Worm (Caenorhabditis elegans): Measurements from ENCODE around the gene mec-17.

The mec-17 gene

ce11 chrIV:7982024-7982576, 4.9 kb downstream of the mec-17 start, which contains the start of gene arf-5:
TSS of gene arf-5 (plus strand) at chrIV:7982526.
- TF ChIP-seq unc-62 (GFP tag; optimal IDR thresholded peaks at IDR 0.05) (no peak), nhr-129 (tag; optimal IDR thresholded peaks at IDR 0.05) (peak; percentile 42), gmeb-1 (tag; optimal IDR thresholded peaks at IDR 0.05) (no peak), nhr-237 (tag; optimal IDR thresholded peaks at IDR 0.05) (no peak), R02D3.7 (tag; optimal IDR thresholded peaks at IDR 0.05) (no peak), lin-13 (GFP tag; optimal IDR thresholded peaks at IDR 0.05) (peak; percentile 37), lsy-2 (tag; optimal IDR thresholded peaks at IDR 0.05) (peak in 1 of 2 experiments; percentile 74), lin-11 (tag; optimal IDR thresholded peaks at IDR 0.05) (peak; percentile 9), skn-1 (tag; optimal IDR thresholded peaks at IDR 0.05) (no peak), F13H6.1 (tag; optimal IDR thresholded peaks at IDR 0.05) (no peak), C34F6.9 (tag; optimal IDR thresholded peaks at IDR 0.05) (peak; percentile 48), ztf-1 (GFP tag; conservative IDR thresholded peaks at IDR 0.05) (no peak), unc-55 (GFP tag; optimal IDR thresholded peaks at IDR 0.05) (peak; percentile 52), crh-2 (tag; optimal IDR thresholded peaks at IDR 0.05) (peak; percentile 73), mdl-1 (tag; optimal IDR thresholded peaks at IDR 0.05) (peak in 1 of 2 experiments; percentile 36)

- no peak for TF ChIP-seq sma-3 (GFP tag; optimal IDR thresholded peaks at IDR 0.05)
- peak; percentile 48 for TF ChIP-seq C34F6.9 (tag; optimal IDR thresholded peaks at IDR 0.05)
- TF ChIP-seq sma-9 (GFP tag; optimal IDR thresholded peaks at IDR 0.05), result peak; percentile 16
- no peak for TF ChIP-seq sma-9 (tag; optimal IDR thresholded peaks at IDR 0.05)
- no peak for TF ChIP-seq lsy-2 (tag; optimal IDR thresholded peaks at IDR 0.05)
- no peak for TF ChIP-seq lin-11 (tag; optimal IDR thresholded peaks at IDR 0.05)
- TF ChIP-seq ztf-1 (GFP tag; conservative IDR thresholded peaks at IDR 0.05), result no peak
- peak; percentile 13 for TF ChIP-seq crh-2 (tag; optimal IDR thresholded peaks at IDR 0.05)
- TF ChIP-seq skn-1 (tag; optimal IDR thresholded peaks at IDR 0.05), result no peak
- TF ChIP-seq ZK546.5 (tag; optimal IDR thresholded peaks at IDR 0.05), result no peak
- peak; percentile 42 for TF ChIP-seq mab-5 (tag; optimal IDR thresholded peaks at IDR 0.05)
- TF ChIP-seq zag-1 (tag; optimal IDR thresholded peaks at IDR 0.05), result peak; percentile 17
- no peak for TF ChIP-seq dmd-4 (tag; optimal IDR thresholded peaks at IDR 0.05)
- no peak for TF ChIP-seq ceh-16 (tag; optimal IDR thresholded peaks at IDR 0.05)
- TF ChIP-seq gmeb-1 (tag; optimal IDR thresholded peaks at IDR 0.05), result no peak
- TF ChIP-seq egl-27 (tag; optimal IDR thresholded peaks at IDR 0.05), result no peak
- no peak for TF ChIP-seq Y55F3AM.14 (GFP tag; optimal IDR thresholded peaks at IDR 0.05)
- TF ChIP-seq peb-1 (tag; optimal IDR thresholded peaks at IDR 0.05), result no peak
- TF ChIP-seq F13H6.1 (tag; optimal IDR thresholded peaks at IDR 0.05), result no peak
- TF ChIP-seq R02D3.7 (tag; optimal IDR thresholded peaks at IDR 0.05), result no peak
- TF ChIP-seq lin-39 (tag; optimal IDR thresholded peaks at IDR 0.05), result no peak
- TF ChIP-seq nhr-21 (tag; optimal IDR thresholded peaks at IDR 0.05), result no peak
- TF ChIP-seq unc-55 (GFP tag; optimal IDR thresholded peaks at IDR 0.05), result peak; percentile 73
- TF ChIP-seq nhr-12 (tag; optimal IDR thresholded peaks at IDR 0.05), result no peak
- no peak for TF ChIP-seq elt-1 (tag; optimal IDR thresholded peaks at IDR 0.05)
- TF ChIP-seq ztf-11 (tag; optimal IDR thresholded peaks at IDR 0.05), result no peak
Observed at ce11 chrIV:7979588-7979987, 7.4 kb downstream of the mec-17 start, which contains the start of gene unc-24. TSS of gene unc-24 (plus strand) at chrIV:7979870.

ce11 chrIV:7977452-7977940, 9.5 kb downstream of the mec-17 start, which contains the start of gene ora-1:
TSS of gene ora-1 (plus strand) at chrIV:7977890.
- peak; percentile 78 for TF ChIP-seq blmp-1 (tag; optimal IDR thresholded peaks at IDR 0.05; ENCODE audit: insufficient read depth)
- peak; percentile 41 for TF ChIP-seq nhr-25 (tag; optimal IDR thresholded peaks at IDR 0.05)
- no peak for TF ChIP-seq nhr-6 (tag; optimal IDR thresholded peaks at IDR 0.05)

- TF ChIP-seq nhr-6 (tag; optimal IDR thresholded peaks at IDR 0.05), result no peak
- TF ChIP-seq elt-1 (tag; optimal IDR thresholded peaks at IDR 0.05), result no peak
- no peak for TF ChIP-seq sma-3 (GFP tag; optimal IDR thresholded peaks at IDR 0.05)
- no peak for TF ChIP-seq lin-13 (GFP tag; optimal IDR thresholded peaks at IDR 0.05)
- no peak for TF ChIP-seq lsy-2 (tag; optimal IDR thresholded peaks at IDR 0.05)
- no peak for TF ChIP-seq nhr-25 (tag; optimal IDR thresholded peaks at IDR 0.05)
- TF ChIP-seq snpc-4 (tag; optimal IDR thresholded peaks at IDR 0.05), result no peak
- TF ChIP-seq Y55F3AM.14 (GFP tag; optimal IDR thresholded peaks at IDR 0.05), result no peak
- no peak for TF ChIP-seq ztf-11 (tag; optimal IDR thresholded peaks at IDR 0.05)
- TF ChIP-seq alr-1 (tag; optimal IDR thresholded peaks at IDR 0.05), result no peak
- no peak for TF ChIP-seq unc-62 (GFP tag; optimal IDR thresholded peaks at IDR 0.05)
- TF ChIP-seq gmeb-1 (tag; optimal IDR thresholded peaks at IDR 0.05), result no peak
- TF ChIP-seq nhr-237 (tag; optimal IDR thresholded peaks at IDR 0.05), result no peak
- no peak for TF ChIP-seq ztf-1 (GFP tag; conservative IDR thresholded peaks at IDR 0.05)
- no peak for TF ChIP-seq sma-9 (GFP tag; optimal IDR thresholded peaks at IDR 0.05)
- TF ChIP-seq sma-9 (tag; optimal IDR thresholded peaks at IDR 0.05), result no peak
- no peak for TF ChIP-seq ZK546.5 (tag; optimal IDR thresholded peaks at IDR 0.05)
- TF ChIP-seq mdl-1 (tag; optimal IDR thresholded peaks at IDR 0.05), result no peak
Observed at ce11 chrIV:7976210-7976609, 10.8 kb downstream of the mec-17 start, which contains the start of gene F57H12.6. TSS of gene F57H12.6 (minus strand) at chrIV:7976310.
